Fruit fly (Drosophila melanogaster): ENCODE measurements around the gene gnu.

The gnu gene

DNA sequence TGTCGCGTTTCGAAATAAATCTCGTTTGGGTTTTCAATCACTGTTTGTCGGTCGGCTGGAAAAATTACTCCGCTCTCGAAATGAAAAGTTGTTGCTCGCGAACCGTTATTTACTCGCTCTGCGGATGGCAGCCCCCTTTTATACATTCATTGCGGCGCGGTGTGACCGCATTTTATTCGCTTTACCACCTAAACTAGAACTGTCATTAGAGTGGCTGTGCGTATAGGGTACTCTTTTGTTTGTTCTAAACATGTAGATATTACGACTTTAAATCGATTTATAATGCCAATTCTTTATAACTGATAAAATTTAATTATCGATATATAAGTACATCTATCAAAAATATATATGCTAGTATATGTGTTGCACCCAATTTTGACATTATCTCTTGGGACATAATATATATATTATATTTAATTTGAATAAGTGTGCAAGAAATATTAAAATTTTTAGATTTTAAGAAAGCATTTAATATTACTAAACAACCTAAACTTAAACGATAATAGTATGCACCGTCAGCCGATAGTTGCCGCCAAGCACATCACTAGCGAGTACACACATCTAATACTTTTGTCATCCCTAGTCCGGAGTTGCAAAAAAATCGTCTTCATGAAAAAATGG is 16.8 kb downstream of the gnu start, which contains the start of the genes bmm and Tdrd3:
Gene bmm, minus strand, starts transcription at position 183 of the 621 bp plus-strand sequence.
Gene Tdrd3, plus strand, starts transcription at position 562 of the 621 bp plus-strand sequence.
- peak; percentile 36; the same call in 1 of the 2 replicates for TF ChIP-seq E2f2 (GFP tag; IDR thresholded peaks at IDR 0.05)
- TF ChIP-seq Lhr (GFP tag; optimal IDR thresholded peaks at IDR 0.05): peak; percentile 67
- TF ChIP-seq ttk (GFP tag; IDR thresholded peaks at IDR 0.05): peak; percentile 61; the same call in 1 of the 2 replicates
- TF ChIP-seq ham (GFP tag; IDR thresholded peaks at IDR 0.05): no peak; the same call in 1 of the 2 replicates
- peak; percentile 34; the same call in 1 of the 2 replicates for TF ChIP-seq klu (GFP tag; IDR thresholded peaks at IDR 0.05)
- TF ChIP-seq hth (optimal IDR thresholded peaks at IDR 0.05): no peak
- peak in 1 of 2 experiments; percentile 36 for TF ChIP-seq chif (GFP tag; optimal IDR thresholded peaks at IDR 0.05)
- TF ChIP-seq vfl (GFP tag; optimal IDR thresholded peaks at IDR 0.05): peak; percentile 58
- TF ChIP-seq lilli (GFP tag; optimal IDR thresholded peaks at IDR 0.05): peak; percentile 83
- TF ChIP-seq Trl (optimal IDR thresholded peaks at IDR 0.05): peak in 1 of 2 experiments; percentile 42
- peak; percentile 13 for TF ChIP-seq Trl (GFP tag; optimal IDR thresholded peaks at IDR 0.05)
- peak; percentile 97 for TF ChIP-seq row (GFP tag; IDR thresholded peaks at IDR 0.05)
- peak; percentile 73 for TF ChIP-seq tap (tag; optimal IDR thresholded peaks at IDR 0.05)
- TF ChIP-seq fu2 (GFP tag; optimal IDR thresholded peaks at IDR 0.05): peak; percentile 58
- no peak for TF ChIP-seq CG1529 (GFP tag; optimal IDR thresholded peaks at IDR 0.05)
- TF ChIP-seq Ravus (GFP tag; IDR thresholded peaks at IDR 0.05): no peak
- TF ChIP-seq lmd (GFP tag; IDR thresholded peaks at IDR 0.05): peak; percentile 84
- TF ChIP-seq Elba2 (GFP tag; optimal IDR thresholded peaks at IDR 0.05): peak; percentile 36
- TF ChIP-seq YL-1 (GFP tag; optimal IDR thresholded peaks at IDR 0.05): peak; percentile 52
- TF ChIP-seq CG16815 (GFP tag; optimal IDR thresholded peaks at IDR 0.05): peak; percentile 78
- no peak for TF ChIP-seq CG6654 (GFP tag; optimal IDR thresholded peaks at IDR 0.05)
- peak; percentile 39 for TF ChIP-seq CG3995 (GFP tag; optimal IDR thresholded peaks at IDR 0.05)
- TF ChIP-seq al (GFP tag; IDR thresholded peaks at IDR 0.05): peak; percentile 60
- no peak for TF ChIP-seq CG4360 (GFP tag; IDR thresholded peaks at IDR 0.05)
- no peak for TF ChIP-seq CG14965 (GFP tag; optimal IDR thresholded peaks at IDR 0.05; ENCODE audit: borderline replicate concordance)
- peak; percentile 91 for TF ChIP-seq CG2678 (tag; optimal IDR thresholded peaks at IDR 0.05)
- peak; percentile 54; the same call in 1 of the 2 replicates for TF ChIP-seq ato (GFP tag; IDR thresholded peaks at IDR 0.05; ENCODE audit: partially characterized antibody)
- TF ChIP-seq amos (GFP tag; IDR thresholded peaks at IDR 0.05; ENCODE audit: partially characterized antibody): peak; percentile 91
- TF ChIP-seq CG9797 (GFP tag; optimal IDR thresholded peaks at IDR 0.05): peak; percentile 75
- peak; percentile 58; the same call in 1 of the 2 replicates for TF ChIP-seq H2.0 (GFP tag; IDR thresholded peaks at IDR 0.05)
- peak; percentile 76 for TF ChIP-seq CG12942 (GFP tag; optimal IDR thresholded peaks at IDR 0.05)
- TF ChIP-seq Nf-YB (GFP tag; optimal IDR thresholded peaks at IDR 0.05): peak; percentile 70
- no peak for TF ChIP-seq CG15073 (GFP tag; optimal IDR thresholded peaks at IDR 0.05)
- peak; percentile 80 for TF ChIP-seq CG3847 (GFP tag; IDR thresholded peaks at IDR 0.05)
- peak; percentile 53 for TF ChIP-seq ewg (GFP tag; optimal IDR thresholded peaks at IDR 0.05)
- TF ChIP-seq CG15269 (tag; optimal IDR thresholded peaks at IDR 0.05): peak; percentile 85
- TF ChIP-seq CG6254 (GFP tag; optimal IDR thresholded peaks at IDR 0.05): peak; percentile 37
- TF ChIP-seq CG14014 (GFP tag; IDR thresholded peaks at IDR 0.05): peak; percentile 77
- no peak for TF ChIP-seq Nf-YA (GFP tag; IDR thresholded peaks at IDR 0.05)
- peak in 1 of 3 experiments; percentile 63 for TF ChIP-seq Stat92E (GFP tag; optimal IDR thresholded peaks at IDR 0.05)
- TF ChIP-seq D19B (GFP tag; optimal IDR thresholded peaks at IDR 0.05): peak; percentile 38
- peak; percentile 86 for TF ChIP-seq Sox100B (GFP tag; optimal IDR thresholded peaks at IDR 0.05)
- TF ChIP-seq toy (GFP tag; IDR thresholded peaks at IDR 0.05): no peak
- TF ChIP-seq CG9437 (GFP tag; optimal IDR thresholded peaks at IDR 0.05): peak; percentile 72
- peak; percentile 95 for TF ChIP-seq Scr (GFP tag; IDR thresholded peaks at IDR 0.05; ENCODE audit: partially characterized antibody)
- TF ChIP-seq CG9609 (GFP tag; optimal IDR thresholded peaks at IDR 0.05): peak; percentile 55
- TF ChIP-seq yki (optimal IDR thresholded peaks at IDR 0.05): no peak
- peak; percentile 81 for TF ChIP-seq CG6765 (GFP tag; optimal IDR thresholded peaks at IDR 0.05)
- TF ChIP-seq gcm (GFP tag; optimal IDR thresholded peaks at IDR 0.05): peak; percentile 79
- TF ChIP-seq dm (GFP tag; optimal IDR thresholded peaks at IDR 0.05): no peak

Data from whole organism, embryonic.